Worm (Caenorhabditis elegans) whole organism, L3 larva: Measurements from ENCODE around the gene C08A9.10.
"Not testable (repeated sequence)": the region's sequence is repeated elsewhere in the genome, so short reads cannot be mapped to it uniquely, and the experiment has no call there.

Source experiments
- R02D3.7 ChIP-seq: fragments of 150-350 bp; optimal IDR thresholded peaks from 2 replicates; lab custom pipeline; 2014; ENCODE audit warnings: missing biosample characterization, missing genetic modification characterization
- ZK546.5 ChIP-seq: sonication (generic microtip); optimal IDR thresholded peaks from 2 replicates; lab custom pipeline; 2017; ENCODE audit warnings: missing biosample characterization, missing genetic modification characterization
- aly-2 ChIP-seq: fragments of 150-350 bp; optimal IDR thresholded peaks from 2 replicates; lab custom pipeline; 2014; ENCODE audit warnings: missing biosample characterization, missing genetic modification characterization
- ama-1 ChIP-seq: fragments of 150-350 bp; optimal IDR thresholded peaks from 2 replicates; lab custom pipeline; 2018
- ceh-16 ChIP-seq: sonication (generic microtip); optimal IDR thresholded peaks from 2 replicates; lab custom pipeline; 2017; ENCODE audit warnings: missing biosample characterization, missing genetic modification characterization
- egl-27 ChIP-seq: sonication (generic microtip); optimal IDR thresholded peaks from 4 replicates; lab custom pipeline; 2017; ENCODE audit warnings: missing biosample characterization, missing genetic modification reagents, missing genetic modification characterization
- egl-5 ChIP-seq: fragments of 150-350 bp; optimal IDR thresholded peaks from 2 replicates; lab custom pipeline; 2017; ENCODE audit warnings: missing biosample characterization, missing genetic modification reagents, missing genetic modification characterization, inconsistent platforms
- elt-1 ChIP-seq: fragments of 150-350 bp; optimal IDR thresholded peaks from 2 replicates; lab custom pipeline; 2014; ENCODE audit warnings: missing biosample characterization, missing genetic modification characterization
- elt-2 ChIP-seq: sonication (generic microtip); optimal IDR thresholded peaks from 2 replicates; lab custom pipeline; 2016; ENCODE audit warnings: missing genetic modification reagents, mild to moderate bottlenecking, missing genetic modification characterization, missing compliant biosample characterization
- eor-1 ChIP-seq, 2 experiments: fragments of 150-350 bp; optimal IDR thresholded peaks; 2 replicates each; lab custom pipeline; 2014 to 2018; ENCODE audit warnings: missing biosample characterization in 2 of 2, missing genetic modification characterization in 2 of 2
- fkh-2 ChIP-seq: fragments of 150-350 bp; optimal IDR thresholded peaks from 2 replicates; lab custom pipeline; 2014; ENCODE audit warnings: missing biosample characterization, missing genetic modification reagents, missing genetic modification characterization
- lin-15B ChIP-seq: fragments of 150-350 bp; optimal IDR thresholded peaks from 2 replicates; lab custom pipeline; 2014; ENCODE audit warnings: missing biosample characterization, missing genetic modification characterization
- lin-39 ChIP-seq: fragments of 150-350 bp; optimal IDR thresholded peaks from 2 replicates; lab custom pipeline; 2018; ENCODE audit warnings: missing biosample characterization, missing genetic modification reagents, missing genetic modification characterization
- lsy-12 ChIP-seq: sonication (generic microtip); optimal IDR thresholded peaks from 2 replicates; lab custom pipeline; 2016; ENCODE audit warnings: mild to moderate bottlenecking, missing genetic modification characterization, missing compliant biosample characterization
- mml-1 ChIP-seq: fragments of 150-350 bp; sonication (generic microtip); optimal IDR thresholded peaks from 3 replicates; lab custom pipeline; 2014; ENCODE audit warnings: missing biosample characterization, missing genetic modification characterization
- nhr-23 ChIP-seq: fragments of 150-350 bp; optimal IDR thresholded peaks from 2 replicates; lab custom pipeline; 2014; ENCODE audit warnings: missing biosample characterization, missing genetic modification reagents, missing genetic modification characterization
- nhr-28 ChIP-seq: fragments of 150-350 bp; optimal IDR thresholded peaks from 2 replicates; lab custom pipeline; 2014; ENCODE audit warnings: missing biosample characterization, missing genetic modification characterization
- nhr-67 ChIP-seq: fragments of 150-350 bp; optimal IDR thresholded peaks from 2 replicates; lab custom pipeline; 2014; ENCODE audit warnings: missing biosample characterization, missing genetic modification characterization
- nhr-77 ChIP-seq: fragments of 150-350 bp; optimal IDR thresholded peaks from 2 replicates; lab custom pipeline; 2014; ENCODE audit warnings: missing biosample characterization, missing genetic modification characterization
- pqm-1 ChIP-seq: fragments of 150-350 bp; optimal IDR thresholded peaks from 2 replicates; lab custom pipeline; 2017; ENCODE audit warnings: missing biosample characterization, missing genetic modification characterization, inconsistent platforms
- skn-1 ChIP-seq: fragments of 150-350 bp; optimal IDR thresholded peaks from 2 replicates; lab custom pipeline; 2014; ENCODE audit warnings: missing biosample characterization, missing genetic modification characterization
- unc-39 ChIP-seq: sonication (generic microtip); optimal IDR thresholded peaks from 4 replicates; lab custom pipeline; 2017; ENCODE audit warnings: missing biosample characterization, missing genetic modification characterization
- unc-62 ChIP-seq: fragments of 150-350 bp; sonication (generic microtip); optimal IDR thresholded peaks from 4 replicates; lab custom pipeline; 2014; ENCODE audit warnings: missing biosample characterization, missing genetic modification reagents, missing genetic modification characterization
- zag-1 ChIP-seq: fragments of 150-350 bp; optimal IDR thresholded peaks from 2 replicates; lab custom pipeline; 2014; ENCODE audit warnings: missing biosample characterization, missing genetic modification characterization
- ztf-11 ChIP-seq: fragments of 150-350 bp; optimal IDR thresholded peaks from 2 replicates; lab custom pipeline; 2014; ENCODE audit warnings: missing biosample characterization, missing genetic modification characterization
- ztf-4 ChIP-seq: fragments of 150-350 bp; optimal IDR thresholded peaks from 2 replicates; lab custom pipeline; 2014; ENCODE audit warnings: missing biosample characterization, missing genetic modification characterization

C08A9.10 gene

ce11 chrX:17107670-17108069, 26.7 kb downstream of the C08A9.10 start, which contains the start of gene lido-4:
Gene lido-4, minus strand, starts transcription at chrX:17107770.
- TF ChIP-seq zag-1 (tag; lab: Kevin White, UChicago) (no peak), aly-2 (no peak), skn-1 (tag; lab: Kevin White, UChicago) (no peak), ztf-11 (tag; lab: Kevin White, UChicago) (no peak), pqm-1 (tag; lab: Kevin White, UChicago) (no peak), lin-15B (tag; lab: Kevin White, UChicago) (no peak), nhr-67 (tag; lab: Kevin White, UChicago) (no peak), R02D3.7 (tag; lab: Kevin White, UChicago) (no peak), nhr-28 (no peak), nhr-23 (no peak), egl-27 (tag; lab: Kevin White, UChicago) (no peak), lsy-12 (no peak), unc-62 (GFP tag; lab: Kevin White, UChicago) (no peak), eor-1 (tag; optimal IDR thresholded peaks at IDR 0.05; lab: Kevin White, UChicago) (no peak), ztf-4 (tag; lab: Kevin White, UChicago) (no peak), nhr-77 (tag; lab: Kevin White, UChicago) (no peak), ama-1 (lab: Kevin White, UChicago) (no peak), unc-39 (tag; lab: Kevin White, UChicago) (no peak), ceh-16 (tag; lab: Kevin White, UChicago) (no peak), lin-39 (tag; lab: Kevin White, UChicago) (no peak)
- TF ChIP-seq, all 47 proteins: peak for 0

DNA sequence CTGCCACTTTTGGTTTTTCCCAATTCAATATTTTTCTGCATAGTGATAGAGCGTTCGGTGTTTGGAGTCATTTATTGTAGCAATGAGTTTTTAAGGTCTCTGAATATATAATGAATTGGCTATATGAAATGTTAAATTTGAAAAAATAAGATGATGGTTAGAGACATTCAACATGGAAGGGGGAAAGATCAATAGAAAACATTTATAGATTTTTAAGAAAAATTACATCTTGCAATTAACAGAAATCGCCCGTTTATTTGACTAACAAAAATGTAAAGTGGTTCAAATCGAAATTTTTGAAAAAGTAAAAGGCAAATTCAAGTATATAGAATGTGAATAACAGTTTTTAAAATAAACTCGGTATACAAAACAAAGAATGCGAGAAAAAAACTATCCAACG, 29.6 kb downstream of the C08A9.10 start, which contains the start of gene lido-5:
Gene lido-5, minus strand, starts transcription at position 101 of the 400 bp plus-strand sequence.
- TF ChIP-seq ztf-11 (tag; lab: Kevin White, UChicago) (no peak), eor-1 (tag; optimal IDR thresholded peaks at IDR 0.05; lab: Kevin White, UChicago) (no peak), egl-5 (tag; lab: Kevin White, UChicago) (no peak), R02D3.7 (tag; lab: Kevin White, UChicago) (no peak), mml-1 (no peak)
- TF ChIP-seq, all 47 proteins: peak for 0

DNA sequence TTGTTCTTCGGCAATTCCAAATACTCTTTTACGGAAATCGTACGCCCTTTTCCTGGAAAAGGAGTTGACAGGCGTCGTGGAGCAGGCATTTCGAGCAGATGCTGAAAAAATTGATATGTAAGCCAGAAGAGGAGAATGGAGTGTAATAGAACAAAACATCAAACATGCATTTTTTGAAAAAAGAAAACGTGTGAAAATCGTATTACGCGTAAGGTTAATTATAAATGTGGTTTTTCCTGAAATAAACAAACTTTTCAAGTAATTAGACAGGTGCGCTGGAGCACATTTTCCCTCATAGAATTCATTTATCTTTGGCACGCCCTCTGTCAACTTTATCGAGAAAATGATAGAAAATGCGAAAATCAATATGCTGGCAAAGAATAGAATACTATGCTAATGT, 34.1 kb downstream of the C08A9.10 start, which contains the start of gene lido-6:
Gene lido-6, minus strand, starts transcription at position 101 of the 400 bp plus-strand sequence.
- TF ChIP-seq egl-5 (tag; lab: Kevin White, UChicago) (no peak), ZK546.5 (tag; lab: Kevin White, UChicago) (no peak), R02D3.7 (tag; lab: Kevin White, UChicago) (no peak), egl-27 (tag; lab: Kevin White, UChicago) (no peak), lsy-12 (no peak), pqm-1 (tag; lab: Kevin White, UChicago) (no peak), nhr-77 (tag; lab: Kevin White, UChicago) (no peak), nhr-23 (no peak), fkh-2 (tag; lab: Kevin White, UChicago) (no peak), lin-15B (tag; lab: Kevin White, UChicago) (no peak)

DNA sequence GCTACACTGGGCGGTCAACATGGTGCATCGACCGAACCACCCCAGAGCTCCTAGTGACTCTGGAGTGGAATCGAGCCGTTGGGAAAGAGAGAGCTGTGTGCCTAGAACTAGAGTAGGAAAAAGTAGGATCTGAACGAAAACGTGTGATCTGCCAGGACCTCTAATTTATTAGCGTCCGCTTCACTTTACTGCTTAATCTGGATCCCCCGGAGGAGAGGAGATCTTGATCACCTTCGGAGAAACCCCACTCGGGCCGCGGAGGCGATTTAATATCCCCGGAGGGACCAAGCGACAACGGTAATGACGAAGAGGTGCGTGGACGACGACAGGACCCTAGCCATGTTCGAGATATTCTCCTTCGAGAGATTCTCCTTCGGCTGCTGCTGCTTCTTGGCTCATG, 36.4 kb downstream of the C08A9.10 start, which contains the start of gene K09E3.2:
Gene K09E3.2, plus strand, starts transcription at position 301 of the 400 bp plus-strand sequence.
- TF ChIP-seq unc-62 (GFP tag; lab: Kevin White, UChicago); elt-1 (tag; lab: Kevin White, UChicago); elt-2 (tag; lab: Kevin White, UChicago): not testable (repeated sequence)
